Worm (Caenorhabditis elegans) whole organism, late embryonic: ENCODE data around the gene srv-13.
A peak's percentile ranks its signal among the peaks of the same experiment; 100 is the strongest.

Source experiments
- ceh-31 ChIP-seq: sonication (generic microtip); optimal IDR thresholded peaks from 2 replicates; lab custom pipeline; 2016; ENCODE audit warnings: missing genetic modification characterization, missing compliant biosample characterization
- ceh-45 ChIP-seq: fragments of 200-800 bp; sonication (Bioruptor generic); IDR thresholded peaks from 2 replicates; pipeline ENCODE4 v1.3.6; 2022; ENCODE audit warnings: missing genetic modification reagents, missing genetic modification characterization, missing compliant biosample characterization
- elt-2 ChIP-seq: sonication (generic microtip); optimal IDR thresholded peaks from 2 replicates; lab custom pipeline; 2016; ENCODE audit warnings: missing genetic modification reagents, missing genetic modification characterization, missing compliant biosample characterization
- gmeb-2 ChIP-seq: sonication (generic microtip); optimal IDR thresholded peaks from 2 replicates; lab custom pipeline; 2016; ENCODE audit warnings: missing genetic modification characterization, inconsistent platforms, missing compliant biosample characterization
- lin-11 ChIP-seq: fragments of 200-800 bp; sonication (Bioruptor generic); optimal IDR thresholded peaks from 2 replicates; lab custom pipeline; 2018; ENCODE audit warnings: mild to moderate bottlenecking, missing genetic modification characterization, missing compliant biosample characterization
- nhr-11 ChIP-seq: fragments of 150-350 bp; optimal IDR thresholded peaks from 2 replicates; lab custom pipeline; 2014; ENCODE audit warnings: missing biosample characterization, missing genetic modification characterization
- pax-1 ChIP-seq: fragments of 150-350 bp; optimal IDR thresholded peaks from 2 replicates; lab custom pipeline; 2014; ENCODE audit warnings: missing biosample characterization, missing genetic modification characterization
- tbx-2 ChIP-seq: sonication (generic microtip); optimal IDR thresholded peaks from 2 replicates; lab custom pipeline; 2016; ENCODE audit warnings: missing genetic modification characterization, missing compliant biosample characterization
- unc-42 ChIP-seq: sonication (generic microtip); optimal IDR thresholded peaks from 2 replicates; lab custom pipeline; 2016; ENCODE audit warnings: missing genotype, missing genetic modification characterization, missing compliant biosample characterization
- unc-86 ChIP-seq: sonication (generic microtip); optimal IDR thresholded peaks from 2 replicates; lab custom pipeline; 2016; ENCODE audit warnings: missing genetic modification characterization, missing compliant biosample characterization
- zip-5 ChIP-seq: sonication (generic microtip); optimal IDR thresholded peaks from 2 replicates; lab custom pipeline; 2016; ENCODE audit warnings: missing genetic modification characterization, missing compliant biosample characterization

DNA sequence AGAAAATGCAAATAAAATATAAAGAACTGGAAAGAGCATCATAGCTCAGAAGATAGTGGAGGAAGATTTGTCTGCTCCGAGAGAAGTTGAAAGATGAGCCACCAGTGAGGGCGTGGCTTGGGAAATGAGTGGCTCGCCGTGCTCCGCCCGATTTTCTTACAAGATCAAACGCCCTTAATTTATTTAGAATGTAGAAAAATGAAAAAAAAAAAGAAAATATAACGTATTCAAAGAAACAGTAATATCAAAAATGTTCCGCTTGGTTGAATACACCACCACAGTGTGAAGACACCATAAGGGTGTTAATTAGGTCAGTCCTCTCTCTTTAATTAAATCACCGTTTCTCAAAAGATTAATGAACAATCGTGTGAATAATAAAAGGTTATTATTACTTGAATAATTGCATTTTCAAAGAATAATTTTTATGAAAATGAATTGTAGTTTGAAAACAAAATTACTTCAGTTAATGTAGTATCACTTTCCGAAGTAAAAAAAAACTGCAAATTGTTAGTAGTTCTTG, 2.5 kb upstream of the srv-13 start, which contains the start of gene sfrp-1:
- TF ChIP-seq gmeb-2 (tag; lab: Kevin White, UChicago) (no peak), elt-2 (tag; lab: Kevin White, UChicago) (no peak), ceh-45 (GFP tag; lab: Robert Waterston, UW) (no peak), pax-1 (tag; lab: Kevin White, UChicago) (no peak), unc-86 (tag; lab: Kevin White, UChicago) (no peak), zip-5 (tag; lab: Kevin White, UChicago) (no peak), ceh-31 (tag; lab: Kevin White, UChicago) (no peak), nhr-11 (tag; lab: Kevin White, UChicago) (no peak), tbx-2 (tag; lab: Kevin White, UChicago) (no peak), unc-42 (peak; percentile 55), lin-11 (tag; lab: Kevin White, UChicago) (no peak)
